Worm (Caenorhabditis elegans): ENCODE results near the gene C25F6.1.

The C25F6.1 gene

ce11 chrX:5455107-5455506 lies 31.2 kb upstream of the C25F6.1 start:
- no peak for TF ChIP-seq pes-1 (GFP tag; IDR thresholded peaks at IDR 0.05)
- TF ChIP-seq tbx-37 (GFP tag; conservative IDR thresholded peaks at IDR 0.05), result no peak
- no peak for TF ChIP-seq hnd-1 (tag; optimal IDR thresholded peaks at IDR 0.05)
- no peak for TF ChIP-seq ets-7 (tag; optimal IDR thresholded peaks at IDR 0.05)
- no peak for TF ChIP-seq B0310.2 (tag; optimal IDR thresholded peaks at IDR 0.05)
- no peak for TF ChIP-seq hmbx-1 (tag; optimal IDR thresholded peaks at IDR 0.05)
- TF ChIP-seq tbx-11 (GFP tag; IDR thresholded peaks at IDR 0.05), result no peak
- no peak for TF ChIP-seq hmg-4 (GFP tag; optimal IDR thresholded peaks at IDR 0.05)
- TF ChIP-seq ceh-13 (GFP tag; optimal IDR thresholded peaks at IDR 0.05), result no peak
- no peak for TF ChIP-seq tra-4 (tag; optimal IDR thresholded peaks at IDR 0.05)
- no peak for TF ChIP-seq F13C5.2 (tag; optimal IDR thresholded peaks at IDR 0.05)
- TF ChIP-seq sea-1 (GFP tag; conservative IDR thresholded peaks at IDR 0.05), result no peak
- TF ChIP-seq scrt-1 (GFP tag; IDR thresholded peaks at IDR 0.05), result no peak
- no peak for TF ChIP-seq flt-1 (GFP tag; IDR thresholded peaks at IDR 0.05)
- TF ChIP-seq ceh-36 (tag; optimal IDR thresholded peaks at IDR 0.05), result no peak

ce11 chrX:5457184-5457583 lies 29.1 kb upstream of the C25F6.1 start:
- TF ChIP-seq ceh-36 (tag; optimal IDR thresholded peaks at IDR 0.05) (no peak), sea-1 (GFP tag; conservative IDR thresholded peaks at IDR 0.05) (no peak), tbx-11 (GFP tag; IDR thresholded peaks at IDR 0.05) (no peak), hmg-4 (GFP tag; optimal IDR thresholded peaks at IDR 0.05) (no peak), pes-1 (GFP tag; IDR thresholded peaks at IDR 0.05) (no peak), ceh-13 (GFP tag; optimal IDR thresholded peaks at IDR 0.05) (no peak), flt-1 (GFP tag; IDR thresholded peaks at IDR 0.05) (no peak), ama-1 (optimal IDR thresholded peaks at IDR 0.05) (no peak), scrt-1 (GFP tag; IDR thresholded peaks at IDR 0.05) (no peak), ets-7 (tag; optimal IDR thresholded peaks at IDR 0.05) (no peak), B0310.2 (tag; optimal IDR thresholded peaks at IDR 0.05) (no peak), aly-1 (tag; optimal IDR thresholded peaks at IDR 0.05) (no peak), tbx-37 (GFP tag; conservative IDR thresholded peaks at IDR 0.05) (no peak)

ce11 chrX:5458043-5458442 lies 28.2 kb upstream of the C25F6.1 start:
- TF ChIP-seq sea-1 (GFP tag; conservative IDR thresholded peaks at IDR 0.05) (no peak), tbx-37 (GFP tag; conservative IDR thresholded peaks at IDR 0.05) (no peak), ets-7 (tag; optimal IDR thresholded peaks at IDR 0.05) (no peak), flt-1 (GFP tag; IDR thresholded peaks at IDR 0.05) (no peak), tbx-11 (GFP tag; IDR thresholded peaks at IDR 0.05) (no peak), F13C5.2 (tag; optimal IDR thresholded peaks at IDR 0.05) (no peak), ceh-13 (GFP tag; optimal IDR thresholded peaks at IDR 0.05) (no peak), scrt-1 (GFP tag; IDR thresholded peaks at IDR 0.05) (no peak), pes-1 (GFP tag; IDR thresholded peaks at IDR 0.05) (no peak), ama-1 (optimal IDR thresholded peaks at IDR 0.05) (no peak), tra-4 (tag; optimal IDR thresholded peaks at IDR 0.05) (no peak), hmg-4 (GFP tag; optimal IDR thresholded peaks at IDR 0.05) (no peak), B0310.2 (tag; optimal IDR thresholded peaks at IDR 0.05) (no peak), hmbx-1 (tag; optimal IDR thresholded peaks at IDR 0.05) (no peak)

DNA sequence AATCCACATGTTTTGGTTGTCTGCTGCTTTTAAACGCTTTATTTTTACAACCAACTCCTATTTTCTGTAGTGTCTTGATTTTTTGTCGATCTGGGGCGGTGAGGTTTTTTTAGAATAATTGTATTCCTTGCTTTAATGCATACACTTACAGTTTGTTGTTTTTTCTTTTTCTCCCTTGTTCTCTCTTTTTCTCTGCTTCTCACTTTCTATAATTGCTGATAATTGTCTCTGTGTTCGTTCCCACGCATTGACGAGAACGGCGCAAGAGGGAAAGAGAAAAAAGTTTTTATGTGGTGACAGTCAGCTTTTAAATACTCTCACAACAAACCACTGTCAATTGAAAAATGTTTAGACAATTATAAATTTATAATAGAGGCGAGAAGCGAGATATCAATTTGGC lies 27.5 kb upstream of the C25F6.1 start:
- no peak for TF ChIP-seq B0310.2 (tag; optimal IDR thresholded peaks at IDR 0.05)
- TF ChIP-seq hnd-1 (tag; optimal IDR thresholded peaks at IDR 0.05), result no peak
- TF ChIP-seq ceh-13 (GFP tag; optimal IDR thresholded peaks at IDR 0.05), result no peak
- TF ChIP-seq pes-1 (GFP tag; IDR thresholded peaks at IDR 0.05), result no peak

DNA sequence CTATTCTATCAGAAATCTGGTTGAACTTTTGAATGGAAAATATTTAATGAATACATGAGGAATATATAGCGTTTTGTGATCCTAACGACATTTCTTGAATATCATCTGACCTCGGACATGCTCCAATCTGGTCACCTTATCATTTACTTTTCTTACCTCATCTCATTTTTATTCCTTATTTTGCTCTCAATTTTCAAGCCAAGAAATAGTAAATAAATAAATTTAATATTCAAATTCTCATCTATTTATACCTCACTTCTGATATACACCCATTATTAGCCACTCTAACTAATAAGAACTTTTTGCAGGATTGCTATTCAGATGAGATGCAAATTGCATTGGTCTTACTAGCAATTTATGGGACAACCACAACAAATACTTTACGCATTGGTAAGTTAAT lies 25.4 kb upstream of the C25F6.1 start, which contains the start of gene ddr-1:
Gene ddr-1 (plus strand): TSS at position 301 of the 400 bp plus-strand sequence.
- TF ChIP-seq scrt-1 (GFP tag; IDR thresholded peaks at IDR 0.05), result no peak
- TF ChIP-seq tbx-11 (GFP tag; IDR thresholded peaks at IDR 0.05), result no peak
- no peak for TF ChIP-seq aly-1 (tag; optimal IDR thresholded peaks at IDR 0.05)
- no peak for TF ChIP-seq hnd-1 (tag; optimal IDR thresholded peaks at IDR 0.05)
- no peak for TF ChIP-seq B0310.2 (tag; optimal IDR thresholded peaks at IDR 0.05)
- no peak for TF ChIP-seq hmg-4 (GFP tag; optimal IDR thresholded peaks at IDR 0.05)
- TF ChIP-seq pes-1 (GFP tag; IDR thresholded peaks at IDR 0.05), result no peak
- TF ChIP-seq ama-1 (optimal IDR thresholded peaks at IDR 0.05), result no peak
- TF ChIP-seq tbx-37 (GFP tag; conservative IDR thresholded peaks at IDR 0.05), result no peak
- no peak for TF ChIP-seq ceh-13 (GFP tag; optimal IDR thresholded peaks at IDR 0.05)
- no peak for TF ChIP-seq hmbx-1 (tag; optimal IDR thresholded peaks at IDR 0.05)
- no peak for TF ChIP-seq ets-7 (tag; optimal IDR thresholded peaks at IDR 0.05)

DNA sequence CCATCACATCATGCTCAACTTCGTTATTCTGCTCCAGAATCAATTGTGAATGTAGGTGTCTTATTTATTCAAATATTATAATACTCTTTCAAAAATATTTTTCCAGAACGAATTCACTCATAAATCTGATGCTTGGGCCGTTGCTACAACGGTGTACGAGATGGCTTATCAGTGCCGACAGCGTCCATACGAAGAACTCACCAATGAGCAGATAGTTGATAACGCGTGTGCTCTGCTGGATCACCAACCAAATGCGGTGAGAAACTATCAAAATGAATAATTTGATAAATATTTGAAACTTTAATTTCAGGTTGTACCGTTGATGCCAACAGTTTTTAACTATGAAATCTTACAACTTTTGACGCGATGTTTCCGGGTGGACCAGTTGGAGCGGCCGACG lies 20.7 kb upstream of the C25F6.1 start:
- no peak for TF ChIP-seq sea-1 (GFP tag; conservative IDR thresholded peaks at IDR 0.05)
- TF ChIP-seq tbx-11 (GFP tag; IDR thresholded peaks at IDR 0.05), result no peak
- TF ChIP-seq pes-1 (GFP tag; IDR thresholded peaks at IDR 0.05), result no peak
- no peak for TF ChIP-seq ceh-13 (GFP tag; optimal IDR thresholded peaks at IDR 0.05)
- TF ChIP-seq F13C5.2 (tag; optimal IDR thresholded peaks at IDR 0.05), result no peak
- no peak for TF ChIP-seq ama-1 (optimal IDR thresholded peaks at IDR 0.05)
- no peak for TF ChIP-seq hmbx-1 (tag; optimal IDR thresholded peaks at IDR 0.05)
- no peak for TF ChIP-seq aly-1 (tag; optimal IDR thresholded peaks at IDR 0.05)
- TF ChIP-seq hnd-1 (tag; optimal IDR thresholded peaks at IDR 0.05), result no peak
- no peak for TF ChIP-seq flt-1 (GFP tag; IDR thresholded peaks at IDR 0.05)
- TF ChIP-seq scrt-1 (GFP tag; IDR thresholded peaks at IDR 0.05), result no peak
- TF ChIP-seq ets-7 (tag; optimal IDR thresholded peaks at IDR 0.05), result no peak
- TF ChIP-seq B0310.2 (tag; optimal IDR thresholded peaks at IDR 0.05), result no peak
- no peak for TF ChIP-seq hmg-4 (GFP tag; optimal IDR thresholded peaks at IDR 0.05)
- no peak for TF ChIP-seq ceh-36 (tag; optimal IDR thresholded peaks at IDR 0.05)
- TF ChIP-seq tra-4 (tag; optimal IDR thresholded peaks at IDR 0.05), result no peak
- TF ChIP-seq tbx-37 (GFP tag; conservative IDR thresholded peaks at IDR 0.05), result no peak

- TF ChIP-seq pes-1 (GFP tag; IDR thresholded peaks at IDR 0.05) (no peak), tbx-11 (GFP tag; IDR thresholded peaks at IDR 0.05) (no peak), hnd-1 (tag; optimal IDR thresholded peaks at IDR 0.05) (no peak), hmg-4 (GFP tag; optimal IDR thresholded peaks at IDR 0.05) (no peak), aly-1 (tag; optimal IDR thresholded peaks at IDR 0.05) (no peak), ceh-36 (tag; optimal IDR thresholded peaks at IDR 0.05) (no peak), F13C5.2 (tag; optimal IDR thresholded peaks at IDR 0.05) (no peak), tbx-37 (GFP tag; conservative IDR thresholded peaks at IDR 0.05) (no peak), hmbx-1 (tag; optimal IDR thresholded peaks at IDR 0.05) (no peak), tra-4 (tag; optimal IDR thresholded peaks at IDR 0.05) (no peak), B0310.2 (tag; optimal IDR thresholded peaks at IDR 0.05) (no peak), scrt-1 (GFP tag; IDR thresholded peaks at IDR 0.05) (no peak), ets-7 (tag; optimal IDR thresholded peaks at IDR 0.05) (no peak), flt-1 (GFP tag; IDR thresholded peaks at IDR 0.05) (no peak), sea-1 (GFP tag; conservative IDR thresholded peaks at IDR 0.05) (no peak)
Measured at ce11 chrX:5466149-5466548, 20.1 kb upstream of the C25F6.1 start.
